Fruit fly (Drosophila melanogaster): Measurements from ENCODE around the gene CAH3.

CAH3 gene

DNA sequence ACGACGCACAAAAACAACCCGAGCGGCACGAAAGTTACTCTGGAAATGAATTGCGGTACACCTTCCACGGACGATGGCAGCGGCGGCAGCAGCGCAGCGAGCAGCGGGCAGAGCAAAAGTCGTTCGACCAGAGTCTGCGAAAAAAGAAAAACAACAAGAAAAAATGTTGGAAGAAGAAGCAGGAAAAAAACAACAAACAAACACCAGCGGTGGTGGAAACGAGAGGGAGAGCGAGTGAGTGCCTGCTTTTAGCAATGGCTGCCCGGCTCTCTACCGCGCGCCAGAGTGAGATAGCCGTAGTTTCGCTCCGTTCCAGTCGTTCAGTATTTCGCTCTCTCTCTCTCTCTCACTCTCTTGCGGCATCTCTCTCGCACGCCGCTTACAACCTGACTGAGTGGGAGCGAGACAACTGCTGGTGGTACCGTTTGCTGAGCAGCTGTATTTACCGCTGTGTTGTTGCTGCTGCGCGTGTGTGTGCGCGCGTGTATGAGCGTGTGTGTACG is 30.4 kb upstream of the CAH3 start, which contains the start of gene oc:
Gene oc, minus strand, starts transcription at position 51 of the 503 bp plus-strand sequence.
- TF ChIP-seq Ets98B (GFP tag; IDR thresholded peaks at IDR 0.05) (no peak), CG8301 (tag; optimal IDR thresholded peaks at IDR 0.05) (peak; percentile 17), CG12605 (GFP tag; IDR thresholded peaks at IDR 0.05) (peak; percentile 40; the same call in 1 of the 2 replicates), CG15710 (tag; optimal IDR thresholded peaks at IDR 0.05) (peak; percentile 57), CG9948 (tag; optimal IDR thresholded peaks at IDR 0.05) (peak; percentile 20), gl (tag; optimal IDR thresholded peaks at IDR 0.05) (peak; percentile 60), rn (GFP tag; IDR thresholded peaks at IDR 0.05) (peak; percentile 45; the same call in 1 of the 2 replicates), CG10348 (GFP tag; IDR thresholded peaks at IDR 0.05) (no peak), Pif1B (GFP tag; optimal IDR thresholded peaks at IDR 0.05) (peak; percentile 39), EcR (GFP tag; optimal IDR thresholded peaks at IDR 0.05) (no peak), CG17806 (tag; optimal IDR thresholded peaks at IDR 0.05) (no peak), CG32121 (GFP tag; IDR thresholded peaks at IDR 0.05) (peak; percentile 72), CG34367 (tag; optimal IDR thresholded peaks at IDR 0.05) (peak; percentile 56), Pif1A (GFP tag; optimal IDR thresholded peaks at IDR 0.05) (peak; percentile 64), CG4496 (GFP tag; IDR thresholded peaks at IDR 0.05) (peak; percentile 78), CG13204 (GFP tag; optimal IDR thresholded peaks at IDR 0.05) (peak; percentile 66), CG8159 (tag; optimal IDR thresholded peaks at IDR 0.05) (peak; percentile 37), CG14655 (GFP tag; optimal IDR thresholded peaks at IDR 0.05) (peak; percentile 56), fd96Ca (GFP tag; IDR thresholded peaks at IDR 0.05) (peak; percentile 64; the same call in 2 of the 3 replicates), Snoo (tag; optimal IDR thresholded peaks at IDR 0.05) (peak; percentile 53), D1 (tag; optimal IDR thresholded peaks at IDR 0.05) (peak; percentile 19)

DNA sequence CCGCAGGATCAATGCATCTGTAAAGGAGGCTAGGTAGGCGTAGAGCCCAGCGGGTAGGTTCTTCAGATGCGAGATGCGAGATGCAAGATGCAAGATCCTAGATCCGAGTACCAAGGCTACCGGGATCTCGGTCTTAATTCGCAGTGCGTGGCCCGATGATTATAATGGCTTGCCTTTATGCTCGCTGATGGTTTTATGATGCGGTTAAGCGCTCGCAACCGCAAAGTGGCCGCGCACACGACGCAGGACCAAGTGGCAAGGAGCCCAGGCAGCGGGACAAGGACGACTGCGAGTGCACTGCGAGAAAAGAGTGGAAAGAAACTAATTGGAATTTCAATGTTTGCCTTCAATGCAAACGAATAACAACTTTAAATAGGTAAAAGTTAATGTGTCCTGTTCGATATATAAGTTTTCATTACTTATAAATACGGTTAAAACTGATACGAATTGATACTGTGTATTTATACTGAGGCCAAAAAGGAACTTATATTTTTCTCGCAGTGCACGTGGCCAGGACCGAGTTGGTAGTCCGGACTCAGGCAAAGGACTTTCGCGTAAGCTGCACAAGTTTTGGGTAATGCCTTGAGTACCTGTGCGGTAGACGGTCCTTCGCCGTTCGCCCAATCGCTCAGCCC is 27.0 kb upstream of the CAH3 start:
- TF ChIP-seq fd96Ca (GFP tag; IDR thresholded peaks at IDR 0.05) (no peak), CG34367 (tag; optimal IDR thresholded peaks at IDR 0.05) (no peak), CG10348 (GFP tag; IDR thresholded peaks at IDR 0.05) (no peak), CG12605 (GFP tag; IDR thresholded peaks at IDR 0.05) (no peak), D1 (tag; optimal IDR thresholded peaks at IDR 0.05) (no peak), CG8159 (tag; optimal IDR thresholded peaks at IDR 0.05) (no peak), Snoo (tag; optimal IDR thresholded peaks at IDR 0.05) (no peak), gl (tag; optimal IDR thresholded peaks at IDR 0.05) (no peak), EcR (GFP tag; optimal IDR thresholded peaks at IDR 0.05) (no peak), CG13204 (GFP tag; optimal IDR thresholded peaks at IDR 0.05) (no peak), CG8301 (tag; optimal IDR thresholded peaks at IDR 0.05) (no peak), Ets98B (GFP tag; IDR thresholded peaks at IDR 0.05) (no peak), Pif1B (GFP tag; optimal IDR thresholded peaks at IDR 0.05) (no peak), rn (GFP tag; IDR thresholded peaks at IDR 0.05) (no peak), CG32121 (GFP tag; IDR thresholded peaks at IDR 0.05) (no peak), CG4496 (GFP tag; IDR thresholded peaks at IDR 0.05) (no peak), CG15710 (tag; optimal IDR thresholded peaks at IDR 0.05) (no peak), CG14655 (GFP tag; optimal IDR thresholded peaks at IDR 0.05) (no peak), CG9948 (tag; optimal IDR thresholded peaks at IDR 0.05) (no peak)

DNA sequence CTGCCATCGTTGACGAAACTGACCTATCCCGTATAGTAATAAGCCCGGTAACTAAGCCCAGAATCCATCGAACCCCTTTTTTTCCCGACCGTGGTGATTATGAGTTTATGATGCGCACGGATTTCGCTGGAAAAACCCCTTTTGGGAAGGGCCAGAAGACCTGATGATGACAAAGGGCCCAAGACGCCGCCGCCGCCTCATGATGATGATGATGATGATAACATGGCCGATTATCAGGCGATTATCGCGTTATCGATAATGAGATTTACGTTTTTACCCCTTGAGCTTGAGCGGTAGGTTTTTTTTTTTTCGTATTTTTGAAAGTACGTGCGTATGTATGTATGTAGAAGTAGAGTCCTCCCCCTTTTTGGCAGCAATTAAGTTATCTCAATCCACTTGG is 25.8 kb upstream of the CAH3 start:
- no peak for TF ChIP-seq fd96Ca (GFP tag; IDR thresholded peaks at IDR 0.05)
- no peak for TF ChIP-seq CG10348 (GFP tag; IDR thresholded peaks at IDR 0.05)
- no peak for TF ChIP-seq Snoo (tag; optimal IDR thresholded peaks at IDR 0.05)
- no peak for TF ChIP-seq CG34367 (tag; optimal IDR thresholded peaks at IDR 0.05)
- no peak for TF ChIP-seq CG17806 (tag; optimal IDR thresholded peaks at IDR 0.05)
- TF ChIP-seq CG12605 (GFP tag; IDR thresholded peaks at IDR 0.05), result no peak
- no peak for TF ChIP-seq Pif1A (GFP tag; optimal IDR thresholded peaks at IDR 0.05)
- no peak for TF ChIP-seq CG8159 (tag; optimal IDR thresholded peaks at IDR 0.05)

DNA sequence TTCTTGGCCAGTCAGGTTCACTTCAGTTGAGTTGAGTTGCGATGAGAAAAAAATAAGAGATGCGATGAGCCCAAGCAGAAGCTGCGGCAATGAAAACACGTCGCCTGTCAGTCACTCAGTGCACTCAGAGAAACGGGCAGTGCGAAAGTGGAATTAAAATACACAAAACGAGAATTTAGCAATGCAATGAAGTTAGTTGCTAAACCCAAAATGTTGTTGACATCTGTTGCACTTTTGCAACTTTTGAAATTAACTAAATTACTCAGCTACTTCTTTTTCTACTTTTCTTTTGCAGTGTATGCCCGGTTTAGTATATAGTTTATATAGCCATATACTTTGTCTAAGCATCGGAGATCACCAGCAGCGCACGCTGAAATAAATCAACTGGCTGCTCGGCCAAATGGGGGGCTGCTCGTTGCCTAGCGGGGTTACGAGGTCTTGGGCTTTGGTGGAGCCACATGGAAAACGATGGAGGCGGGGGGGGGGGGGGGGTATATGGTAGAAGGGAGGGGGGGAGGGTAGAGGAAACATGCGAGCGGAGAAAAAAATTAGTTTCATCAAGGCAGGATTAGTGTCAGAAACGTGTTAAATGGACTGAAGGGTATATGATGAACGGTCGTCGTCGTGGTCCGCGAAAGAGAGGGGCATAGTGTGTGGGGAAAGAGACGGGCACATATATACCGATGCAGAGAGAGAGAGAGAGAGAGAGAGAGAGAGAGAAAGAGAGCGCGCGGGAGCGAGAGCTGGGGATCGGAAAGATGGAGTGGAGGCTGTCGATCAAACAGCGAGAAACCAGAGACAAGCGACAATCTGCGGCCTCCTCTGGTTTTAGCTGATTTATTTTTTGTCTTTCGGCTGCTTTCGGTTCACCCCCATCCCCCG is 24.3 kb upstream of the CAH3 start:
- TF ChIP-seq CG34367 (tag; optimal IDR thresholded peaks at IDR 0.05) (peak; percentile 71), CG12605 (GFP tag; IDR thresholded peaks at IDR 0.05) (peak; percentile 56; the same call in 1 of the 2 replicates), CG13204 (GFP tag; optimal IDR thresholded peaks at IDR 0.05) (peak; percentile 43), Pif1B (GFP tag; optimal IDR thresholded peaks at IDR 0.05) (peak; percentile 54), CG14655 (GFP tag; optimal IDR thresholded peaks at IDR 0.05) (peak; percentile 80), CG4496 (GFP tag; IDR thresholded peaks at IDR 0.05) (peak; percentile 76), CG8159 (tag; optimal IDR thresholded peaks at IDR 0.05) (peak; percentile 76), gl (tag; optimal IDR thresholded peaks at IDR 0.05) (peak; percentile 54), Snoo (tag; optimal IDR thresholded peaks at IDR 0.05) (peak; percentile 51), CG8301 (tag; optimal IDR thresholded peaks at IDR 0.05) (peak; percentile 72), CG15710 (tag; optimal IDR thresholded peaks at IDR 0.05) (peak; percentile 73), D1 (tag; optimal IDR thresholded peaks at IDR 0.05) (no peak), CG17806 (tag; optimal IDR thresholded peaks at IDR 0.05) (peak; percentile 68), CG10348 (GFP tag; IDR thresholded peaks at IDR 0.05) (no peak), CG9948 (tag; optimal IDR thresholded peaks at IDR 0.05) (peak; percentile 74), EcR (GFP tag; optimal IDR thresholded peaks at IDR 0.05) (no peak), Pif1A (GFP tag; optimal IDR thresholded peaks at IDR 0.05) (peak; percentile 58), rn (GFP tag; IDR thresholded peaks at IDR 0.05) (no peak), Ets98B (GFP tag; IDR thresholded peaks at IDR 0.05) (peak; percentile 58), fd96Ca (GFP tag; IDR thresholded peaks at IDR 0.05) (peak; percentile 77), CG32121 (GFP tag; IDR thresholded peaks at IDR 0.05) (peak; percentile 31; the same call in 1 of the 2 replicates)
